Fruit fly (Drosophila melanogaster) whole organism, wandering third instar larva: ENCODE data around the gene CG32117.

Experiments
- Abd-B ChIP-seq: fragments of >200 bp; optimal IDR thresholded peaks from 2 replicates; lab custom pipeline; 2017; ENCODE audit warnings: missing biosample characterization, missing genetic modification characterization
- CG9705 ChIP-seq: fragments of 200-800 bp; sonication (Bioruptor generic); optimal IDR thresholded peaks from 2 replicates; lab custom pipeline; 2018; ENCODE audit warnings: missing biosample characterization, mild to moderate bottlenecking, missing genetic modification characterization
- Dfd ChIP-seq: fragments of >200 bp; optimal IDR thresholded peaks from 2 replicates; lab custom pipeline; 2017; ENCODE audit warnings: missing biosample characterization, missing genetic modification characterization
- GATAd ChIP-seq: sonication (Bioruptor generic); optimal IDR thresholded peaks from 2 replicates; lab custom pipeline; 2016; ENCODE audit warnings: missing biosample characterization, missing genetic modification characterization
- HLH106 ChIP-seq: fragments of 200-800 bp; optimal IDR thresholded peaks from 3 replicates; lab custom pipeline; 2019; ENCODE audit warnings: missing biosample characterization, mild to moderate bottlenecking, missing genetic modification characterization, moderate library complexity
- Myc ChIP-seq: fragments of >200 bp; optimal IDR thresholded peaks from 2 replicates; lab custom pipeline; 2017
- Rel ChIP-seq, 2 experiments: fragments of 200-800 bp; sonication (Bioruptor generic) in 1 of 2; optimal IDR thresholded peaks; 2 replicates in 1 of 2; 3 replicates in 1 of 2; lab custom pipeline; 2016 to 2019; ENCODE audit warnings: mild to moderate bottlenecking in 2 of 2, missing biosample characterization in 2 of 2, missing genetic modification characterization in 2 of 2, moderate library complexity in 1 of 2
- foxo ChIP-seq, 2 experiments: fragments of 200-800 bp; sonication (Bioruptor generic); optimal IDR thresholded peaks; 2 replicates in 1 of 2; 3 replicates in 1 of 2; lab custom pipeline; 2016 to 2017; ENCODE audit warnings: missing biosample characterization in 2 of 2, missing genetic modification characterization in 2 of 2
- h ChIP-seq: fragments of 200-800 bp; sonication (Bioruptor generic); optimal IDR thresholded peaks from 3 replicates; lab custom pipeline; 2016; ENCODE audit warnings: missing biosample characterization, mild to moderate bottlenecking, missing genetic modification characterization
- psq ChIP-seq: fragments of 200-800 bp; sonication (Bioruptor generic); optimal IDR thresholded peaks from 3 replicates; lab custom pipeline; 2017; ENCODE audit warnings: missing biosample characterization, mild to moderate bottlenecking, missing genetic modification characterization, moderate library complexity
- sage ChIP-seq: fragments of 200-800 bp; sonication (Bioruptor generic); optimal IDR thresholded peaks from 2 replicates; lab custom pipeline; 2016; ENCODE audit warnings: missing biosample characterization, mild to moderate bottlenecking, missing genetic modification characterization
- sv ChIP-seq: fragments of 200-800 bp; sonication (Bioruptor generic); optimal IDR thresholded peaks from 3 replicates; lab custom pipeline; 2016; ENCODE audit warnings: missing biosample characterization, missing genetic modification characterization
- usp ChIP-seq: fragments of >200 bp; optimal IDR thresholded peaks from 2 replicates; lab custom pipeline; 2017; ENCODE audit warnings: missing biosample characterization, missing genetic modification characterization
- woc ChIP-seq: sonication (Bioruptor generic); optimal IDR thresholded peaks from 2 replicates; lab custom pipeline; 2016; ENCODE audit warnings: missing biosample characterization, mild to moderate bottlenecking, missing genetic modification characterization

DNA sequence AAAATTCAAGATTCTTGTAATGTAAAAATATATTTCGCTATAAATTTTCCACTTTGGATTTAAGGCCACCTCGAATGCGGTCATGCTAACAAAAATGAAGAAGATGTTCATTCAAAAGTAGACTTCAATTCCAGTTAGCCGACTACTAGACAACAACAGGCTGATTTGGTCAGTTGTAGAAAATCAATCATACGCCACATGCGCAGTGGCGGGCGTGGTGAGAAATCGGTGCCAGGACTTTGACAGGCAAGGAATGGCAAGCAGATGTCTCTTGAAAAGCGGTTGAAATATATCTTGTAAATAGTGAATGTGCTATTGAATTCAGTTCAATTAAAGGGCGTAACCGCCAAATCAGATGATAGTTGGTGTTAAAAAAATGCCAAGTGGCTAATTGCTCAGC is 50.1 kb downstream of the CG32117 start, which contains the start of gene Ent3:
- TF ChIP-seq sage (GFP tag; lab: Kevin White, UChicago) = no peak
- no peak for TF ChIP-seq usp
- no peak for TF ChIP-seq h (GFP tag; lab: Kevin White, UChicago)
- TF ChIP-seq Abd-B = no peak
- TF ChIP-seq CG9705 (GFP tag; lab: Kevin White, UChicago) = no peak
- no peak for TF ChIP-seq Rel (GFP tag; optimal IDR thresholded peaks at IDR 0.05; lab: Kevin White, UChicago)
- no peak for TF ChIP-seq Rel (tag; optimal IDR thresholded peaks at IDR 0.05; lab: Kevin White, UChicago)
- TF ChIP-seq Dfd (GFP tag; lab: Kevin White, UChicago) = no peak
- no peak for TF ChIP-seq Myc (lab: Kevin White, UChicago)
- TF ChIP-seq GATAd (GFP tag; lab: Kevin White, UChicago) = no peak
- no peak for TF ChIP-seq woc
- no peak for TF ChIP-seq HLH106
- TF ChIP-seq foxo (GFP tag; optimal IDR thresholded peaks at IDR 0.05; lab: Kevin White, UChicago) = no peak
- no peak for TF ChIP-seq psq (GFP tag; lab: Kevin White, UChicago)
- no peak for TF ChIP-seq sv (GFP tag; lab: Kevin White, UChicago)
